Fruit fly (Drosophila melanogaster): Measurements from ENCODE around the gene CG2991.
A peak's percentile ranks its signal among the peaks of the same experiment; 100 is the strongest.

The CG2991 gene

dm6 chr2L:2861885-2862620 is 5.1 kb downstream of the CG2991 start (continued):
- TF ChIP-seq tap (tag; optimal IDR thresholded peaks at IDR 0.05), result peak; percentile 20
- peak; percentile 28 for TF ChIP-seq CG2712 (tag; optimal IDR thresholded peaks at IDR 0.05)
- no peak for TF ChIP-seq TFAM (GFP tag; optimal IDR thresholded peaks at IDR 0.05)
- peak; percentile 52 for TF ChIP-seq twi (tag; optimal IDR thresholded peaks at IDR 0.05)
- TF ChIP-seq fd96Cb (tag; optimal IDR thresholded peaks at IDR 0.05), result no peak
- TF ChIP-seq Eip74EF (GFP tag; optimal IDR thresholded peaks at IDR 0.05), result peak in 1 of 2 experiments; percentile 12
- peak; percentile 20 for TF ChIP-seq BtbVII (GFP tag; optimal IDR thresholded peaks at IDR 0.05)
- peak; percentile 99 for TF ChIP-seq z (GFP tag; IDR thresholded peaks at IDR 0.05)
- 0 out of 2 replicates have a peak, but pooled peaks have one; percentile 6 for TF ChIP-seq CG14014 (GFP tag; IDR thresholded peaks at IDR 0.05)
- peak; percentile 2 for TF ChIP-seq CG12769 (tag; optimal IDR thresholded peaks at IDR 0.05)
- no peak for TF ChIP-seq BEAF-32 (GFP tag; optimal IDR thresholded peaks at IDR 0.05)
- peak; percentile 47 for TF ChIP-seq sens (GFP tag)
- TF ChIP-seq gcm (GFP tag; optimal IDR thresholded peaks at IDR 0.05), result peak; percentile 25
- TF ChIP-seq ci (GFP tag; IDR thresholded peaks at IDR 0.05), result no peak; the same call in none of the 3 replicates
- 0 out of 2 replicates have a peak, but pooled peaks have one; percentile 8 for TF ChIP-seq Rfx (GFP tag; IDR thresholded peaks at IDR 0.05)
- TF ChIP-seq dysf (GFP tag; IDR thresholded peaks at IDR 0.05), result no peak
- TF ChIP-seq Ptx1 (GFP tag; IDR thresholded peaks at IDR 0.05), result no peak
- no peak for TF ChIP-seq gfzf (GFP tag; optimal IDR thresholded peaks at IDR 0.05)
- peak; percentile 54 for TF ChIP-seq Drgx (GFP tag; IDR thresholded peaks at IDR 0.05)
- peak; percentile 43; the same call in 1 of the 3 replicates for TF ChIP-seq CG16813 (GFP tag; IDR thresholded peaks at IDR 0.05; ENCODE audit: partially characterized antibody)
- peak; percentile 14 for TF ChIP-seq CG8924 (tag; optimal IDR thresholded peaks at IDR 0.05)
- TF ChIP-seq Pdp1 (GFP tag; optimal IDR thresholded peaks at IDR 0.05), result peak in 1 of 2 experiments; percentile 80
- peak; percentile 18; the same call in 1 of the 3 replicates for TF ChIP-seq Dbx (GFP tag; IDR thresholded peaks at IDR 0.05)
- TF ChIP-seq CG7839 (tag; optimal IDR thresholded peaks at IDR 0.05), result peak; percentile 15
- peak; percentile 17 for TF ChIP-seq gro (GFP tag; optimal IDR thresholded peaks at IDR 0.05)
- no peak for TF ChIP-seq Dad (GFP tag; optimal IDR thresholded peaks at IDR 0.05)
- TF ChIP-seq Hr51 (GFP tag; optimal IDR thresholded peaks at IDR 0.05), result peak in 1 of 2 experiments; percentile 17
- peak; percentile 6 for TF ChIP-seq CG12391 (tag; optimal IDR thresholded peaks at IDR 0.05)
- TF ChIP-seq amos (GFP tag; IDR thresholded peaks at IDR 0.05; ENCODE audit: partially characterized antibody), result peak; percentile 60; the same call in 1 of the 2 replicates
- TF ChIP-seq Bgb (GFP tag; IDR thresholded peaks at IDR 0.05; ENCODE audit: partially characterized antibody), result peak; percentile 79
- peak; percentile 38 for TF ChIP-seq D19A (tag; optimal IDR thresholded peaks at IDR 0.05)
- TF ChIP-seq CG13296 (GFP tag; optimal IDR thresholded peaks at IDR 0.05), result peak; percentile 33
- TF ChIP-seq Fer1 (GFP tag; optimal IDR thresholded peaks at IDR 0.05), result peak; percentile 22
- TF ChIP-seq CG9876 (GFP tag; optimal IDR thresholded peaks at IDR 0.05), result no peak
- 0 out of 2 replicates have a peak, but pooled peaks have one; percentile 6 for TF ChIP-seq HLH3B (GFP tag; IDR thresholded peaks at IDR 0.05)
- TF ChIP-seq otp (GFP tag; IDR thresholded peaks at IDR 0.05), result 0 out of 3 replicates have a peak, but pooled peaks have one; percentile 64
- no peak for TF ChIP-seq Meics (GFP tag; optimal IDR thresholded peaks at IDR 0.05)
- peak; percentile 45; the same call in 1 of the 3 replicates for TF ChIP-seq Opbp (GFP tag; IDR thresholded peaks at IDR 0.05; ENCODE audit: partially characterized antibody)
- TF ChIP-seq dmrt99B (tag; optimal IDR thresholded peaks at IDR 0.05), result peak; percentile 5
- peak in 1 of 3 experiments; percentile 47 for TF ChIP-seq Stat92E (GFP tag; optimal IDR thresholded peaks at IDR 0.05)
- TF ChIP-seq zf30C (GFP tag; optimal IDR thresholded peaks at IDR 0.05), result peak; percentile 55
- TF ChIP-seq Doc3 (GFP tag; IDR thresholded peaks at IDR 0.05; ENCODE audit: partially characterized antibody), result 0 out of 3 replicates have a peak, but pooled peaks have one; percentile 35
- TF ChIP-seq CG4730 (GFP tag; IDR thresholded peaks at IDR 0.05), result no peak
- peak; percentile 35 for TF ChIP-seq CG10543 (GFP tag; optimal IDR thresholded peaks at IDR 0.05)
- peak; percentile 20 for TF ChIP-seq CG3163 (GFP tag; optimal IDR thresholded peaks at IDR 0.05)
- peak; percentile 80 for TF ChIP-seq bbx (GFP tag; IDR thresholded peaks at IDR 0.05; ENCODE audit: partially characterized antibody)

Measured in whole organism, embryonic.